Fruit fly (Drosophila melanogaster) whole organism, embryonic: ENCODE data around the gene CG2614.

Source experiments
- Aef1 ChIP-seq: fragments of 200-800 bp; sonication (Bioruptor generic); IDR thresholded peaks from 3 replicates; pipeline ENCODE4 v1.3.6; 2022; ENCODE audit warnings: missing biosample characterization, missing genetic modification characterization
- CG10147 ChIP-seq: fragments of 200-800 bp; sonication (Bioruptor generic); optimal IDR thresholded peaks from 2 replicates; lab custom pipeline; 2019; ENCODE audit warnings: missing biosample characterization, mild to moderate bottlenecking, missing genetic modification characterization, moderate library complexity
- CG10979 ChIP-seq: fragments of 200-800 bp; sonication (Bioruptor generic); optimal IDR thresholded peaks from 2 replicates; lab custom pipeline; 2018; ENCODE audit warnings: missing biosample characterization, mild to moderate bottlenecking, missing genetic modification characterization, moderate library complexity
- CG12659 ChIP-seq: fragments of 200-800 bp; sonication (Bioruptor generic); optimal IDR thresholded peaks from 3 replicates; lab custom pipeline; 2017; ENCODE audit warnings: mild to moderate bottlenecking, missing biosample characterization, missing genetic modification reagents, missing genetic modification characterization
- CG13287 ChIP-seq: fragments of 200-800 bp; sonication (Bioruptor generic); IDR thresholded peaks from 2 replicates; pipeline ENCODE4 v1.3.6; 2022; ENCODE audit warnings: missing biosample characterization, missing genetic modification characterization; ENCODE audit not compliant: partially characterized antibody
- CG14050 ChIP-seq: fragments of 200-800 bp; sonication (Bioruptor generic); IDR thresholded peaks from 3 replicates; pipeline ENCODE4 v1.3.6; 2022; ENCODE audit warnings: missing biosample characterization, missing genetic modification characterization
- CG14710 ChIP-seq: fragments of 200-800 bp; sonication (Bioruptor generic); optimal IDR thresholded peaks from 3 replicates; lab custom pipeline; 2019; ENCODE audit warnings: missing biosample characterization, mild to moderate bottlenecking, missing genetic modification characterization, moderate library complexity
- CG15073 ChIP-seq: fragments of 200-800 bp; sonication (Bioruptor generic); optimal IDR thresholded peaks from 2 replicates; lab custom pipeline; 2016; ENCODE audit warnings: missing biosample characterization, missing genetic modification characterization
- CG15479 ChIP-seq: fragments of 200-800 bp; sonication (Bioruptor generic); optimal IDR thresholded peaks from 3 replicates; lab custom pipeline; 2019; ENCODE audit warnings: missing biosample characterization, mild to moderate bottlenecking, missing genetic modification characterization, moderate library complexity
- CG15696 ChIP-seq: fragments of 200-800 bp; sonication (Bioruptor generic); optimal IDR thresholded peaks from 2 replicates; lab custom pipeline; 2019; ENCODE audit warnings: missing biosample characterization, mild to moderate bottlenecking, missing genetic modification characterization, moderate library complexity
- CG1602 ChIP-seq: fragments of 200-800 bp; sonication (Bioruptor generic); optimal IDR thresholded peaks from 3 replicates; lab custom pipeline; 2016; ENCODE audit warnings: missing biosample characterization, missing genetic modification characterization
- CG3407 ChIP-seq: fragments of 200-800 bp; sonication (Bioruptor generic); optimal IDR thresholded peaks from 2 replicates; lab custom pipeline; 2018; ENCODE audit warnings: missing biosample characterization, mild to moderate bottlenecking, missing genetic modification characterization
- CG3847 ChIP-seq: fragments of 200-800 bp; sonication (Bioruptor generic); IDR thresholded peaks from 2 replicates; pipeline ENCODE4 v1.3.6; 2022; ENCODE audit warnings: missing biosample characterization, missing genetic modification characterization
- CG5245 ChIP-seq: fragments of 200-800 bp; sonication (Bioruptor generic); optimal IDR thresholded peaks from 3 replicates; lab custom pipeline; 2016; ENCODE audit warnings: missing biosample characterization, missing genetic modification characterization
- CG7963 ChIP-seq: fragments of 200-800 bp; sonication (Bioruptor generic); IDR thresholded peaks from 3 replicates; pipeline ENCODE4 v1.3.6; 2022; ENCODE audit warnings: missing biosample characterization, missing genetic modification characterization; ENCODE audit not compliant: partially characterized antibody
- CG8944 ChIP-seq: fragments of 200-800 bp; sonication (Bioruptor generic); optimal IDR thresholded peaks from 3 replicates; lab custom pipeline; 2016; ENCODE audit warnings: missing biosample characterization, missing genetic modification characterization
- CG9215 ChIP-seq: fragments of 200-800 bp; sonication (Bioruptor generic); IDR thresholded peaks from 2 replicates; pipeline ENCODE4 v1.3.6; 2022; ENCODE audit warnings: missing biosample characterization, missing genetic modification characterization
- CG9797 ChIP-seq: fragments of 200-800 bp; sonication (Bioruptor generic); optimal IDR thresholded peaks from 3 replicates; lab custom pipeline; 2018; ENCODE audit warnings: missing biosample characterization, mild to moderate bottlenecking, missing genetic modification characterization
- Chrac-16 ChIP-seq: fragments of 200-800 bp; sonication (Bioruptor generic); optimal IDR thresholded peaks from 3 replicates; lab custom pipeline; 2016; ENCODE audit warnings: missing biosample characterization, missing genetic modification characterization
- CoRest ChIP-seq: fragments of 200-800 bp; sonication (Bioruptor generic); optimal IDR thresholded peaks from 3 replicates; lab custom pipeline; 2018; ENCODE audit warnings: missing biosample characterization, mild to moderate bottlenecking, missing genetic modification characterization, moderate library complexity
- Dip2 ChIP-seq: fragments of 200-800 bp; sonication (Bioruptor generic); IDR thresholded peaks from 2 replicates; pipeline ENCODE4 v1.3.6; 2022; ENCODE audit warnings: missing biosample characterization, missing genetic modification characterization
- Dip3 ChIP-seq: fragments of 200-800 bp; sonication (Bioruptor generic); optimal IDR thresholded peaks from 3 replicates; lab custom pipeline; 2016; ENCODE audit warnings: missing biosample characterization, missing genetic modification characterization
- E2f2 ChIP-seq: fragments of 200-800 bp; sonication (Bioruptor generic); IDR thresholded peaks from 2 replicates; pipeline ENCODE4 v1.3.6; 2022; ENCODE audit warnings: missing biosample characterization, missing genetic modification characterization
- Ets97D ChIP-seq: fragments of 200-800 bp; sonication (Bioruptor generic); optimal IDR thresholded peaks from 3 replicates; lab custom pipeline; 2016; ENCODE audit warnings: missing biosample characterization, missing genetic modification characterization
- Fer3 ChIP-seq: fragments of 200-800 bp; sonication (Bioruptor generic); optimal IDR thresholded peaks from 2 replicates; lab custom pipeline; 2018; ENCODE audit warnings: missing biosample characterization, mild to moderate bottlenecking, missing genetic modification characterization, moderate library complexity
- Gug ChIP-seq: fragments of 200-800 bp; sonication (Bioruptor generic); IDR thresholded peaks from 4 replicates; pipeline ENCODE4 v1.3.6; 2022; ENCODE audit warnings: missing biosample characterization, missing genetic modification characterization
- HLH4C ChIP-seq: fragments of 200-800 bp; sonication (Bioruptor generic); IDR thresholded peaks from 3 replicates; pipeline ENCODE4 v1.3.6; 2022; ENCODE audit warnings: missing biosample characterization, missing genetic modification characterization; ENCODE audit not compliant: partially characterized antibody
- Kr ChIP-seq: fragments of 200-800 bp; sonication (Bioruptor generic); optimal IDR thresholded peaks from 2 replicates; lab custom pipeline; 2017; ENCODE audit warnings: missing biosample characterization, mild to moderate bottlenecking, missing genetic modification characterization
- MBD-R2 ChIP-seq: fragments of 200-800 bp; sonication (Bioruptor generic); IDR thresholded peaks from 2 replicates; pipeline ENCODE4 v1.3.6; 2022; ENCODE audit warnings: missing biosample characterization, missing genetic modification characterization
- Opbp ChIP-seq: fragments of 200-800 bp; sonication (Bioruptor generic); IDR thresholded peaks from 3 replicates; pipeline ENCODE4 v1.3.6; 2022; ENCODE audit warnings: missing biosample characterization, missing genetic modification characterization; ENCODE audit not compliant: partially characterized antibody
- Sox100B ChIP-seq: fragments of 200-800 bp; sonication (Bioruptor generic); optimal IDR thresholded peaks from 3 replicates; lab custom pipeline; 2018; ENCODE audit warnings: missing biosample characterization, mild to moderate bottlenecking, missing genetic modification characterization
- Sox102F ChIP-seq: fragments of 200-800 bp; sonication (Bioruptor generic); optimal IDR thresholded peaks from 2 replicates; lab custom pipeline; 2018; ENCODE audit warnings: missing biosample characterization, mild to moderate bottlenecking, missing genetic modification characterization, moderate library complexity
- Sry-δ ChIP-seq: fragments of 200-800 bp; sonication (Bioruptor generic); optimal IDR thresholded peaks from 2 replicates; lab custom pipeline; 2016; ENCODE audit warnings: missing biosample characterization, missing genetic modification characterization
- TFAM ChIP-seq: fragments of 200-800 bp; sonication (Bioruptor generic); optimal IDR thresholded peaks from 2 replicates; lab custom pipeline; 2017; ENCODE audit warnings: missing biosample characterization, missing genetic modification characterization, inconsistent platforms
- Xrp1 ChIP-seq: fragments of 200-800 bp; sonication (Bioruptor generic); IDR thresholded peaks from 2 replicates; pipeline ENCODE4 v1.3.6; 2022; ENCODE audit warnings: missing biosample characterization, missing genetic modification characterization
- bigmax ChIP-seq: fragments of 200-800 bp; sonication (Bioruptor generic); optimal IDR thresholded peaks from 2 replicates; lab custom pipeline; 2018; ENCODE audit warnings: missing biosample characterization, mild to moderate bottlenecking, missing genetic modification characterization
- chinmo ChIP-seq: fragments of 200-800 bp; sonication (Bioruptor generic); IDR thresholded peaks from 4 replicates; pipeline ENCODE4 v1.3.6; 2022; ENCODE audit warnings: missing biosample characterization, missing genetic modification characterization; ENCODE audit not compliant: partially characterized antibody
- dati ChIP-seq: fragments of 200-800 bp; sonication (Bioruptor generic); IDR thresholded peaks from 2 replicates; pipeline ENCODE4 v1.3.6; 2022; ENCODE audit warnings: missing biosample characterization, missing genetic modification characterization
- fd3F ChIP-seq: fragments of 200-800 bp; sonication (Bioruptor generic); optimal IDR thresholded peaks from 2 replicates; lab custom pipeline; 2018; ENCODE audit warnings: missing biosample characterization, mild to moderate bottlenecking, missing genetic modification characterization, moderate library complexity
- grau ChIP-seq: fragments of 200-800 bp; optimal IDR thresholded peaks from 3 replicates; lab custom pipeline; 2019; ENCODE audit warnings: missing biosample characterization, mild to moderate bottlenecking, missing genetic modification characterization, moderate library complexity
- lilli ChIP-seq: fragments of 200-800 bp; sonication (Bioruptor generic); optimal IDR thresholded peaks from 3 replicates; lab custom pipeline; 2016; ENCODE audit warnings: missing biosample characterization, missing genetic modification characterization
- nerfin-2 ChIP-seq: fragments of 200-800 bp; sonication (Bioruptor generic); IDR thresholded peaks from 2 replicates; pipeline ENCODE4 v1.3.6; 2022; ENCODE audit warnings: missing biosample characterization, missing genetic modification characterization; ENCODE audit not compliant: partially characterized antibody
- phol ChIP-seq: fragments of 200-800 bp; sonication (Bioruptor generic); optimal IDR thresholded peaks from 3 replicates; lab custom pipeline; 2018; ENCODE audit warnings: missing biosample characterization, mild to moderate bottlenecking, missing genetic modification characterization, moderate library complexity
- pzg ChIP-seq: fragments of 200-800 bp; sonication (Bioruptor generic); optimal IDR thresholded peaks from 3 replicates; lab custom pipeline; 2018; ENCODE audit warnings: missing biosample characterization, mild to moderate bottlenecking, missing genetic modification characterization, moderate library complexity
- ranshi ChIP-seq: fragments of 200-800 bp; sonication (Bioruptor generic); IDR thresholded peaks from 2 replicates; pipeline ENCODE4 v1.3.6; 2022; ENCODE audit warnings: missing biosample characterization, missing genetic modification characterization
- sens ChIP-seq: fragments of 200-800 bp; sonication (Bioruptor generic); peaks from one replicate; lab custom pipeline; 2016; ENCODE audit warnings: missing biosample characterization, missing genetic modification characterization
- sisA ChIP-seq: fragments of 200-800 bp; sonication (Bioruptor generic); IDR thresholded peaks from 2 replicates; pipeline ENCODE4 v1.3.6; 2022; ENCODE audit warnings: missing biosample characterization, missing genetic modification characterization
- trem ChIP-seq: fragments of 200-800 bp; optimal IDR thresholded peaks from 3 replicates; lab custom pipeline; 2019; ENCODE audit warnings: missing biosample characterization, mild to moderate bottlenecking, missing genetic modification characterization, moderate library complexity
- vvl ChIP-seq: fragments of 200-800 bp; sonication (Bioruptor generic); IDR thresholded peaks from 2 replicates; pipeline ENCODE4 v1.3.6; 2022; ENCODE audit warnings: missing biosample characterization, missing genetic modification characterization
- zfh2 ChIP-seq: fragments of 200-800 bp; sonication (Bioruptor generic); optimal IDR thresholded peaks from 2 replicates; lab custom pipeline; 2016; ENCODE audit warnings: missing biosample characterization, missing genetic modification characterization

The CG2614 gene

DNA sequence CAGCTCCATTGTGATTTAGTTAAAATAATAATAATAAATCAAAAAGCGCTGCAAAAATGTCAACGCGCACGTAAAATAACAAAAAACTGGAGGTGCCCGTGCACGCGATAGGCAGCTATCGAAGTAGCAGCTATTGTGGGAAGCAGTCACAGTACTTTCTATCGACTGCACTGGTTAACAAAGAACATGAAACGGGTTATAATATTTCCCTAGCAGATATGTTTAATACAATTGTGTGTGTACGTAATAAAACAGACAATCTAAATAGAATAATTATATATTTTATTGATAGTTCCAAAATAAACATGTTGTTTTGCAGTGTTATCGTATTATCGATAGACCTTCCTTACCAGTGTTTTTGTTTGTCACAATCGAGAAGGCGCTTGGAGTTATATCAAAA lies 19.6 kb downstream of the CG2614 start, which contains the start of the genes CG31678 and IKKepsilon (continued):
- TF ChIP-seq CG8944 (GFP tag; lab: Kevin White, UChicago) (no peak), HLH4C (GFP tag; lab: Robert Waterston, UW) (peak; percentile 98), lilli (GFP tag; lab: Kevin White, UChicago) (peak; percentile 44), Dip3 (GFP tag; lab: Kevin White, UChicago) (no peak), chinmo (GFP tag; lab: Robert Waterston, UW) (peak; percentile 86; the same call in 2 of the 4 replicates), vvl (peak; percentile 53; the same call in 1 of the 2 replicates), Ets97D (GFP tag; lab: Kevin White, UChicago) (peak; percentile 26), bigmax (no peak), pzg (GFP tag; lab: Kevin White, UChicago) (peak; percentile 62), E2f2 (GFP tag; lab: Robert Waterston, UW) (peak; percentile 49), CG15073 (no peak), sens (GFP tag; lab: Kevin White, UChicago) (peak; percentile 30), CG5245 (GFP tag; lab: Kevin White, UChicago) (no peak), Dip2 (GFP tag; lab: Robert Waterston, UW) (no peak), CG14710 (tag; lab: Kevin White, UChicago) (peak; percentile 61), CG15479 (no peak), sisA (GFP tag; lab: Robert Waterston, UW) (no peak), Kr (GFP tag; lab: Kevin White, UChicago) (no peak), CG14050 (GFP tag; lab: Robert Waterston, UW) (peak; percentile 28; the same call in 1 of the 3 replicates), CG9797 (GFP tag; lab: Kevin White, UChicago) (peak; percentile 12), CG3407 (GFP tag; lab: Kevin White, UChicago) (no peak), zfh2 (GFP tag; lab: Kevin White, UChicago) (peak; percentile 37), MBD-R2 (peak; percentile 93), dati (no peak), Chrac-16 (GFP tag; lab: Kevin White, UChicago) (peak; percentile 26), Xrp1 (GFP tag; lab: Robert Waterston, UW) (peak; percentile 42; the same call in 1 of the 2 replicates), ranshi (GFP tag; lab: Robert Waterston, UW) (0 out of 2 replicates have a peak, but pooled peaks have one; percentile 23), trem (tag; lab: Kevin White, UChicago) (peak; percentile 71), CG3847 (GFP tag; lab: Robert Waterston, UW) (peak; percentile 39; the same call in 1 of the 2 replicates), CG10979 (tag; lab: Kevin White, UChicago) (peak; percentile 23), CG15696 (no peak), phol (tag; lab: Kevin White, UChicago) (peak; percentile 52), CG9215 (no peak), CG12659 (peak; percentile 69), Aef1 (GFP tag; lab: Robert Waterston, UW) (0 out of 3 replicates have a peak, but pooled peaks have one; percentile 15), CG13287 (GFP tag; lab: Robert Waterston, UW) (peak; percentile 96), nerfin-2 (peak; percentile 97), Gug (peak; percentile 33; the same call in 1 of the 4 replicates), grau (tag; lab: Kevin White, UChicago) (peak; percentile 58), CG7963 (GFP tag; lab: Robert Waterston, UW) (peak; percentile 87), CoRest (tag; lab: Kevin White, UChicago) (peak; percentile 53), CG1602 (peak; percentile 45), Sox100B (peak; percentile 0), Sry-δ (GFP tag; lab: Kevin White, UChicago) (peak; percentile 70), TFAM (GFP tag; lab: Kevin White, UChicago) (no peak), Opbp (GFP tag; lab: Robert Waterston, UW) (peak; percentile 89), CG10147 (peak; percentile 29), Sox102F (GFP tag; lab: Kevin White, UChicago) (peak; percentile 47), Fer3 (tag; lab: Kevin White, UChicago) (no peak), fd3F (peak; percentile 15)
